Fruit fly (Drosophila melanogaster) whole organism, embryonic: ENCODE measurements around the gene brat.
A peak's percentile ranks its signal among the peaks of the same experiment; 100 is the strongest.

ENCODE experiments used
- Adf1 ChIP-seq: fragments of 200-800 bp; sonication (Bioruptor generic); IDR thresholded peaks from 2 replicates; pipeline ENCODE4 v1.3.6; 2022; ENCODE audit warnings: missing biosample characterization, missing genetic modification characterization
- CG13775 ChIP-seq: fragments of 200-800 bp; sonication (Bioruptor generic); optimal IDR thresholded peaks from 3 replicates; lab custom pipeline; 2017; ENCODE audit warnings: missing biosample characterization, mild to moderate bottlenecking, missing genetic modification characterization
- CG18619 ChIP-seq: fragments of 200-800 bp; sonication (Bioruptor generic); optimal IDR thresholded peaks from 3 replicates; lab custom pipeline; 2017; ENCODE audit warnings: missing biosample characterization, mild to moderate bottlenecking, missing genetic modification characterization
- CG18764 ChIP-seq: fragments of 200-800 bp; sonication (Bioruptor generic); optimal IDR thresholded peaks from 3 replicates; lab custom pipeline; 2016; ENCODE audit warnings: missing biosample characterization, missing genetic modification characterization
- CG3163 ChIP-seq: fragments of 200-800 bp; sonication (Bioruptor generic); optimal IDR thresholded peaks from 3 replicates; lab custom pipeline; 2016; ENCODE audit warnings: missing biosample characterization, missing genetic modification characterization
- CG8478 ChIP-seq: fragments of >200 bp; optimal IDR thresholded peaks from 2 replicates; lab custom pipeline; 2018
- Lhr ChIP-seq: fragments of 200-800 bp; sonication (Bioruptor generic); optimal IDR thresholded peaks from 3 replicates; lab custom pipeline; 2017; ENCODE audit warnings: mild to moderate bottlenecking, missing biosample characterization, missing genetic modification reagents, missing genetic modification characterization
- ken ChIP-seq: fragments of 200-800 bp; sonication (Bioruptor generic); IDR thresholded peaks from 3 replicates; pipeline ENCODE4 v1.3.6; 2022; ENCODE audit warnings: missing biosample characterization, missing genetic modification characterization
- sr ChIP-seq: fragments of 200-800 bp; sonication (Bioruptor generic); IDR thresholded peaks from 3 replicates; pipeline ENCODE4 v1.3.6; 2022; ENCODE audit warnings: missing biosample characterization, missing genetic modification characterization
- zen ChIP-seq: fragments of 200-800 bp; sonication (Bioruptor generic); optimal IDR thresholded peaks from 3 replicates; lab custom pipeline; 2018; ENCODE audit warnings: missing biosample characterization, mild to moderate bottlenecking, missing genetic modification characterization, moderate library complexity

- TF ChIP-seq CG18764 (GFP tag; lab: Kevin White, UChicago) (no peak), CG3163 (no peak), zen (tag; lab: Kevin White, UChicago) (peak; percentile 33), ken (GFP tag; lab: Robert Waterston, UW) (no peak), sr (GFP tag; lab: Robert Waterston, UW) (no peak), CG18619 (GFP tag; lab: Kevin White, UChicago) (no peak), Lhr (GFP tag; lab: Kevin White, UChicago) (no peak), Adf1 (GFP tag; lab: Robert Waterston, UW) (no peak), CG13775 (GFP tag; lab: Kevin White, UChicago) (no peak), CG8478 (lab: Kevin White, UChicago) (no peak)
Measured at dm6 chr2L:19193703-19194102, 60.1 kb downstream of the brat start.
